Worm (Caenorhabditis elegans) whole organism, L2 larva: ENCODE data around the gene Y41D4B.1.

Experiments
- C34F6.9 ChIP-seq: fragments of 150-350 bp; optimal IDR thresholded peaks from 2 replicates; lab custom pipeline; 2014; ENCODE audit warnings: missing biosample characterization, missing genetic modification characterization
- F13H6.1 ChIP-seq: sonication (generic microtip); optimal IDR thresholded peaks from 2 replicates; lab custom pipeline; 2016; ENCODE audit warnings: missing genetic modification characterization, missing compliant biosample characterization
- Y55F3AM.14 ChIP-seq: fragments of 200-800 bp; sonication (Bioruptor generic); optimal IDR thresholded peaks from 2 replicates; lab custom pipeline; 2018; ENCODE audit warnings: mild to moderate bottlenecking, missing genetic modification characterization, missing compliant biosample characterization
- ZK546.5 ChIP-seq: sonication (generic microtip); optimal IDR thresholded peaks from 2 replicates; lab custom pipeline; 2017; ENCODE audit warnings: missing biosample characterization, missing genetic modification characterization
- alr-1 ChIP-seq: fragments of 150-350 bp; optimal IDR thresholded peaks from 2 replicates; lab custom pipeline; 2014; ENCODE audit warnings: missing biosample characterization, missing genetic modification characterization
- aly-2 ChIP-seq: fragments of 150-350 bp; optimal IDR thresholded peaks from 2 replicates; lab custom pipeline; 2014; ENCODE audit warnings: missing biosample characterization, missing genetic modification characterization
- ama-1 ChIP-seq: fragments of 150-350 bp; optimal IDR thresholded peaks from 2 replicates; lab custom pipeline; 2018; ENCODE audit warnings: inconsistent platforms
- blmp-1 ChIP-seq: sonication (generic microtip); optimal IDR thresholded peaks from 2 replicates; lab custom pipeline; 2017; ENCODE audit warnings: missing genetic modification characterization, mild to moderate bottlenecking, missing compliant biosample characterization, antibody characterized with exemption, moderate library complexity; ENCODE audit not compliant: insufficient read depth
- ceh-16 ChIP-seq: fragments of 150-350 bp; optimal IDR thresholded peaks from 2 replicates; lab custom pipeline; 2014; ENCODE audit warnings: missing biosample characterization, missing genetic modification characterization
- ceh-82 ChIP-seq: fragments of 150-350 bp; optimal IDR thresholded peaks from 2 replicates; lab custom pipeline; 2014; ENCODE audit warnings: missing biosample characterization, missing genetic modification characterization
- crh-2 ChIP-seq: sonication (generic microtip); optimal IDR thresholded peaks from 2 replicates; lab custom pipeline; 2017; ENCODE audit warnings: missing biosample characterization, missing genetic modification characterization
- egl-27 ChIP-seq: sonication (generic microtip); optimal IDR thresholded peaks from 3 replicates; lab custom pipeline; 2017; ENCODE audit warnings: missing biosample characterization, missing genetic modification reagents, missing genetic modification characterization
- elt-1 ChIP-seq: fragments of 150-350 bp; optimal IDR thresholded peaks from 2 replicates; lab custom pipeline; 2014; ENCODE audit warnings: missing biosample characterization, missing genetic modification characterization
- fos-1 ChIP-seq: fragments of 150-350 bp; optimal IDR thresholded peaks from 2 replicates; lab custom pipeline; 2014; ENCODE audit warnings: missing biosample characterization, missing genetic modification characterization
- gmeb-1 ChIP-seq: fragments of 150-350 bp; optimal IDR thresholded peaks from 2 replicates; lab custom pipeline; 2014; ENCODE audit warnings: missing biosample characterization, missing genetic modification characterization
- lin-11 ChIP-seq: fragments of 150-350 bp; sonication (generic microtip); optimal IDR thresholded peaks from 2 replicates; lab custom pipeline; 2014; ENCODE audit warnings: missing biosample characterization, missing genetic modification characterization, inconsistent platforms, mixed read lengths
- lin-13 ChIP-seq: fragments of 150-350 bp; optimal IDR thresholded peaks from 2 replicates; lab custom pipeline; 2014; ENCODE audit warnings: missing biosample characterization, missing genetic modification reagents, missing genetic modification characterization
- lin-39 ChIP-seq: fragments of 150-350 bp; optimal IDR thresholded peaks from 2 replicates; lab custom pipeline; 2014; ENCODE audit warnings: missing biosample characterization, missing genetic modification reagents, missing genetic modification characterization
- lsy-2 ChIP-seq, 2 experiments: fragments of 150-350 bp in 1 of 2; sonication (generic microtip) in 1 of 2; optimal IDR thresholded peaks; 2 replicates each; lab custom pipeline; 2014 to 2017; ENCODE audit warnings: missing biosample characterization in 2 of 2, missing genetic modification characterization in 2 of 2
- mab-5 ChIP-seq: fragments of 150-350 bp; optimal IDR thresholded peaks from 2 replicates; lab custom pipeline; 2014; ENCODE audit warnings: missing biosample characterization, missing genetic modification characterization
- mbf-1 ChIP-seq: sonication (generic microtip); optimal IDR thresholded peaks from 2 replicates; lab custom pipeline; 2017; ENCODE audit warnings: missing biosample characterization, missing genetic modification characterization
- mdl-1 ChIP-seq, 2 experiments: fragments of 150-350 bp in 1 of 2; sonication (generic microtip) in 1 of 2; optimal IDR thresholded peaks; 2 replicates each; lab custom pipeline; 2017; ENCODE audit warnings: missing biosample characterization in 2 of 2, missing genetic modification characterization in 2 of 2
- nhr-10 ChIP-seq: sonication (generic microtip); optimal IDR thresholded peaks from 2 replicates; lab custom pipeline; 2017; ENCODE audit warnings: missing biosample characterization, missing genetic modification characterization
- nhr-11 ChIP-seq: fragments of 150-350 bp; optimal IDR thresholded peaks from 2 replicates; lab custom pipeline; 2014; ENCODE audit warnings: missing biosample characterization, missing genetic modification characterization
- nhr-12 ChIP-seq: fragments of 150-350 bp; optimal IDR thresholded peaks from 2 replicates; lab custom pipeline; 2014; ENCODE audit warnings: missing biosample characterization, missing genetic modification characterization
- nhr-129 ChIP-seq: fragments of 150-350 bp; optimal IDR thresholded peaks from 2 replicates; lab custom pipeline; 2014; ENCODE audit warnings: missing biosample characterization, missing genetic modification characterization
- nhr-21 ChIP-seq: fragments of 150-350 bp; optimal IDR thresholded peaks from 2 replicates; lab custom pipeline; 2014; ENCODE audit warnings: missing biosample characterization, missing genetic modification characterization
- nhr-23 ChIP-seq: fragments of 150-350 bp; optimal IDR thresholded peaks from 2 replicates; lab custom pipeline; 2014; ENCODE audit warnings: missing biosample characterization, missing genetic modification reagents, missing genetic modification characterization
- nhr-25 ChIP-seq: fragments of 150-350 bp; sonication (generic microtip); optimal IDR thresholded peaks from 3 replicates; lab custom pipeline; 2014; ENCODE audit warnings: missing biosample characterization, missing genetic modification characterization
- nhr-6 ChIP-seq: fragments of 150-350 bp; optimal IDR thresholded peaks from 2 replicates; lab custom pipeline; 2014; ENCODE audit warnings: missing biosample characterization, missing genetic modification characterization
- sem-4 ChIP-seq: fragments of 150-350 bp; optimal IDR thresholded peaks from 2 replicates; lab custom pipeline; 2014; ENCODE audit warnings: missing biosample characterization, missing genetic modification reagents, missing genetic modification characterization
- skn-1 ChIP-seq: sonication (generic microtip); optimal IDR thresholded peaks from 2 replicates; lab custom pipeline; 2017; ENCODE audit warnings: missing biosample characterization, missing genetic modification characterization
- sma-3 ChIP-seq: sonication (generic microtip); optimal IDR thresholded peaks from 2 replicates; lab custom pipeline; 2016; ENCODE audit warnings: missing genetic modification reagents, missing genetic modification characterization, missing compliant biosample characterization
- sma-9 ChIP-seq, 2 experiments: fragments of 150-350 bp in 1 of 2; sonication (generic microtip) in 1 of 2; optimal IDR thresholded peaks; 2 replicates each; lab custom pipeline; 2014 to 2016; ENCODE audit warnings: missing genetic modification characterization in 2 of 2, mild to moderate bottlenecking in 1 of 2, missing biosample characterization in 1 of 2, missing compliant biosample characterization in 1 of 2, missing genetic modification reagents in 1 of 2, moderate library complexity in 1 of 2
- snpc-4 ChIP-seq: fragments of 150-350 bp; optimal IDR thresholded peaks from 2 replicates; lab custom pipeline; 2014; ENCODE audit warnings: missing biosample characterization, missing genetic modification characterization
- unc-39 ChIP-seq: fragments of 150-350 bp; optimal IDR thresholded peaks from 2 replicates; lab custom pipeline; 2014; ENCODE audit warnings: missing biosample characterization, missing genetic modification characterization
- unc-55 ChIP-seq: fragments of 150-350 bp; sonication (generic microtip); optimal IDR thresholded peaks from 3 replicates; lab custom pipeline; 2014; ENCODE audit warnings: missing biosample characterization, missing genetic modification reagents, missing genetic modification characterization
- unc-62 ChIP-seq: fragments of 150-350 bp; optimal IDR thresholded peaks from 2 replicates; lab custom pipeline; 2014; ENCODE audit warnings: missing biosample characterization, missing genetic modification reagents, missing genetic modification characterization
- zag-1 ChIP-seq: fragments of 150-350 bp; optimal IDR thresholded peaks from 2 replicates; lab custom pipeline; 2014; ENCODE audit warnings: missing biosample characterization, missing genetic modification characterization
- ztf-11 ChIP-seq: sonication (generic microtip); optimal IDR thresholded peaks from 2 replicates; lab custom pipeline; 2017; ENCODE audit warnings: missing biosample characterization, missing genetic modification characterization
- ztf-4 ChIP-seq: fragments of 150-350 bp; optimal IDR thresholded peaks from 2 replicates; lab custom pipeline; 2014; ENCODE audit warnings: missing biosample characterization, missing genetic modification characterization

Gene Y41D4B.1

ce11 chrIV:1709695-1710315 is 37.3 kb downstream of the Y41D4B.1 start, which contains the start of the genes pbs-1 and K08D12.3:
pbs-1 (minus strand) TSS chrIV:1709745.
K08D12.3 (plus strand) TSS chrIV:1710265.
- TF ChIP-seq lsy-2 (tag; optimal IDR thresholded peaks at IDR 0.05; lab: Kevin White, UChicago) (peak; percentile 71 to 92), sem-4 (peak; percentile 69), F13H6.1 (tag; lab: Kevin White, UChicago) (peak; percentile 82), mab-5 (peak; percentile 63), C34F6.9 (tag; lab: Kevin White, UChicago) (peak; percentile 88), fos-1 (tag; lab: Kevin White, UChicago) (peak; percentile 27), nhr-12 (tag; lab: Kevin White, UChicago) (no peak), lin-39 (tag; lab: Kevin White, UChicago) (no peak), ztf-4 (tag; lab: Kevin White, UChicago) (peak; percentile 51), alr-1 (tag; lab: Kevin White, UChicago) (no peak), blmp-1 (tag; lab: Kevin White, UChicago) (peak; percentile 12), Y55F3AM.14 (GFP tag; lab: Kevin White, UChicago) (peak; percentile 19), nhr-23 (tag; lab: Kevin White, UChicago) (no peak), nhr-129 (tag; lab: Kevin White, UChicago) (peak; percentile 70), snpc-4 (peak; percentile 31), sma-9 (GFP tag; optimal IDR thresholded peaks at IDR 0.05; lab: Kevin White, UChicago) (peak; percentile 50), sma-9 (tag; optimal IDR thresholded peaks at IDR 0.05; lab: Kevin White, UChicago) (no peak), nhr-21 (tag; lab: Kevin White, UChicago) (peak; percentile 81), unc-55 (peak; percentile 93), nhr-10 (no peak), egl-27 (tag; lab: Kevin White, UChicago) (no peak), nhr-25 (tag; lab: Kevin White, UChicago) (peak; percentile 84), sma-3 (GFP tag; lab: Kevin White, UChicago) (peak; percentile 81), unc-39 (tag; lab: Kevin White, UChicago) (no peak), ceh-16 (tag; lab: Kevin White, UChicago) (peak; percentile 55), ceh-82 (tag; lab: Kevin White, UChicago) (peak; percentile 40), skn-1 (tag; lab: Kevin White, UChicago) (peak; percentile 79), nhr-11 (tag; lab: Kevin White, UChicago) (no peak), mbf-1 (tag; lab: Kevin White, UChicago) (no peak), nhr-6 (tag; lab: Kevin White, UChicago) (peak; percentile 45), mdl-1 (tag; optimal IDR thresholded peaks at IDR 0.05; lab: Kevin White, UChicago) (peak in 1 of 2 experiments; percentile 9), lin-11 (peak; percentile 64), ZK546.5 (tag; lab: Kevin White, UChicago) (peak; percentile 96), aly-2 (tag; lab: Kevin White, UChicago) (no peak), crh-2 (tag; lab: Kevin White, UChicago) (peak; percentile 87), gmeb-1 (peak; percentile 95), ama-1 (peak; percentile 72), zag-1 (no peak), lin-13 (GFP tag; lab: Kevin White, UChicago) (peak; percentile 90)

DNA sequence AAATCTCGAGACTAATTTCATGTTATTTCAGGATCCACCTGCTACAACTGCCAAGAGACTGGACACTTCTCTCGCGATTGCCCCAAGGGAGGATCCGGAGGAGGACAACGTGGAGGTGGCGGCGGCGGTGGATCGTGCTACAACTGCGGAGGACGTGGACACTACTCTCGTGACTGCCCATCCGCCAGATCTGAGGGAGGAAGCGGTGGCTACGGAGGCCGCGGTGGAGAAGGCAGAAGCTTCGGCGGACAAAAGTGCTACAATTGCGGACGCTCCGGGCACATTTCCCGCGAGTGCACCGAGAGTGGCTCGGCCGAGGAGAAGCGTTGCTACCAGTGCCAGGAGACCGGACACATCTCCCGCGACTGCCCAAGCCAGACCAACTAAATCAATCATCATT is 38.0 kb downstream of the Y41D4B.1 start:
- TF ChIP-seq mdl-1 (tag; optimal IDR thresholded peaks at IDR 0.05; lab: Kevin White, UChicago) (no peak), unc-62 (no peak), unc-55 (no peak), snpc-4 (no peak), F13H6.1 (tag; lab: Kevin White, UChicago) (no peak), nhr-129 (tag; lab: Kevin White, UChicago) (no peak), lin-39 (tag; lab: Kevin White, UChicago) (no peak), elt-1 (tag; lab: Kevin White, UChicago) (no peak), lin-11 (no peak), ztf-11 (tag; lab: Kevin White, UChicago) (no peak), sma-3 (GFP tag; lab: Kevin White, UChicago) (no peak), nhr-21 (tag; lab: Kevin White, UChicago) (no peak)
- TF ChIP-seq, all 48 proteins: peak for 0
